Worm (Caenorhabditis elegans) whole organism, early embryonic: ENCODE results near the gene laf-1.

Source experiments
- F13C5.2 ChIP-seq: sonication (generic microtip); optimal IDR thresholded peaks from 2 replicates; lab custom pipeline; 2017; ENCODE audit warnings: mild to moderate bottlenecking, missing genetic modification characterization, inconsistent platforms, missing compliant biosample characterization
- ceh-13 ChIP-seq: fragments of 200-800 bp; sonication (Bioruptor generic); optimal IDR thresholded peaks from 2 replicates; lab custom pipeline; 2018; ENCODE audit warnings: mild to moderate bottlenecking, missing genetic modification characterization, missing compliant biosample characterization
- ceh-36 ChIP-seq: sonication (generic microtip); optimal IDR thresholded peaks from 2 replicates; lab custom pipeline; 2016; ENCODE audit warnings: missing genetic modification characterization, inconsistent platforms, missing compliant biosample characterization
- ets-7 ChIP-seq: sonication (generic microtip); optimal IDR thresholded peaks from 2 replicates; lab custom pipeline; 2016; ENCODE audit warnings: missing genotype, missing genetic modification characterization, missing compliant biosample characterization
- sea-1 ChIP-seq: fragments of 200-800 bp; sonication (Bioruptor generic); conservative IDR thresholded peaks from 2 replicates; pipeline ENCODE4 v1.3.6; 2022; ENCODE audit warnings: missing genetic modification characterization, missing compliant biosample characterization

Gene laf-1

DNA sequence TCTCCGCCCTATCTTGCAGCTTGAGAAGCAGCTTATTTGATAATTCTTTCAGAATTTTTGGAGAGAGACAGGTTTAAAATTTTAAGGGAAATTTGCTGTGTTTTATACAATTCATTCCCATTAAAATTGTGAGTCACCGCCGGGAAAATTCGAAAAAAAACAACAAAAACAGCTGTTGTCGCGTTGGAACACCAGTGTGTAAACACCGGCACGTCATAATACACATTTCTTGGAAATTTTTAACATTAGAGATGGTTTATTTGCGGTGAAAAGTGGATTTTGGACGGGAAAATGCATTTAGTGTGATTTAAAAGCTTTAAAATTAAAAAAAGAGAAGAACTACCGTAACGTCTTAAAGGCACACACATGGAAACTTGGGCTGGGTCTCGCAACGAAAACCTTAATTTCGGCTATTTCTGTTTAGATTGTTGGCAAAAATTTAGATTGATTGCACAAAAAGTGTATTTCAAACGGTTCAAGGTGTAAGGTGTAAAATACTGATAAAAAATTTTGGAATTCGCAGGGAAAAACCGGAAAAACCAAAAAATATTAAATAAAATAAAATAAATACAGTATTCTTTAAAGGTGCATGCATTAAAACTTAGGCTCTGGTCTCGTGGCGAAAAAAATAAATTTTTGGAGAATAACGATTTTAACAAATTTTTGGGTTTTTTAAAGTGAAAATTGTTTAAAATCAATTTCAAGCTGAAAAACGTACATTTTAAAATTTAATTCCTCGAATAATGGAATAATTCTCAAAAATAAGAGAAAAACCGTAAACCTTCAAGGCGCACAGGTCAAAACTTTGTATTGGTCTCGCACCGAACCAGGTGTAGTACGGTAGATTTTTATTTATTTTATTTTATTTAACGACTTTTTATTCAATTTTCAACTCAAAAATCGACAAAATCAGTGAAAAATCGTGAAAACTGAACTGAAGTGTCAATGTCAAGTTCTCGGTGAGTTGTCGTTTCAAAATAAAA is 53.3 kb downstream of the laf-1 start, which contains the start of gene cosa-1:
TSS of gene cosa-1 (plus strand) at position 896 of the 983 bp plus-strand sequence.
- TF ChIP-seq sea-1 (GFP tag; lab: Robert Waterston, UW), result no peak

DNA sequence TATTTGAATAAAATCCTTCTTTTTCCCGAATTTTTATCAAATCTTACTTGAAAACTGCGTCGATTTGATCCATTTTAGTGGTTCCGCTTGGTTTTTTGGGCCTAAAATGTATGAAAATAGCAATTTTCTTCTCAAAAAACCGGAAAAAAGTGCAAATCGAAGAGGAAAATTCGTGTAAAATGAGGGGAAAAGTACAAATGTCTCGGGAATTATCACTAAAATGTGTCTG is 53.9 kb downstream of the laf-1 start, which contains the start of gene Y71H2AM.11:
TSS of gene Y71H2AM.11 (minus strand) at position 101 of the 229 bp plus-strand sequence.
- TF ChIP-seq ets-7 (tag; lab: Kevin White, UChicago), result no peak
- no peak for TF ChIP-seq ceh-36 (tag; lab: Kevin White, UChicago)
- TF ChIP-seq F13C5.2, result no peak
- no peak for TF ChIP-seq ceh-13 (GFP tag; lab: Kevin White, UChicago)
